Worm (Caenorhabditis elegans): Measurements from ENCODE around the gene F29B9.12.
"Not testable (repeated sequence)": the region's sequence is repeated elsewhere in the genome, so short reads cannot be mapped to it uniquely, and the experiment has no call there.

F29B9.12 gene

ce11 chrIV:4688221-4688620 lies 18.9 kb downstream of the F29B9.12 start, which contains the start of gene bus-4:
TSS of gene bus-4 (plus strand) at chrIV:4688269.
- TF ChIP-seq W03F9.2 (tag; optimal IDR thresholded peaks at IDR 0.05): no peak
- no peak for TF ChIP-seq him-1 (tag; optimal IDR thresholded peaks at IDR 0.05)
- no peak for TF ChIP-seq dao-5 (tag; optimal IDR thresholded peaks at IDR 0.05)

ce11 chrIV:4692463-4692862 lies 23.1 kb downstream of the F29B9.12 start, which contains the start of gene spe-51:
TSS of gene spe-51 (plus strand) at chrIV:4692763.
- TF ChIP-seq him-1 (tag; optimal IDR thresholded peaks at IDR 0.05) (no peak), W03F9.2 (tag; optimal IDR thresholded peaks at IDR 0.05) (no peak), dao-5 (tag; optimal IDR thresholded peaks at IDR 0.05) (no peak)

ce11 chrIV:4703911-4704310 lies 34.6 kb downstream of the F29B9.12 start, which contains the start of gene ogdh-1:
TSS of gene ogdh-1 (minus strand) at chrIV:4704011.
- no peak for TF ChIP-seq dao-5 (tag; optimal IDR thresholded peaks at IDR 0.05)
- TF ChIP-seq W03F9.2 (tag; optimal IDR thresholded peaks at IDR 0.05): no peak
- TF ChIP-seq him-1 (tag; optimal IDR thresholded peaks at IDR 0.05): no peak

DNA sequence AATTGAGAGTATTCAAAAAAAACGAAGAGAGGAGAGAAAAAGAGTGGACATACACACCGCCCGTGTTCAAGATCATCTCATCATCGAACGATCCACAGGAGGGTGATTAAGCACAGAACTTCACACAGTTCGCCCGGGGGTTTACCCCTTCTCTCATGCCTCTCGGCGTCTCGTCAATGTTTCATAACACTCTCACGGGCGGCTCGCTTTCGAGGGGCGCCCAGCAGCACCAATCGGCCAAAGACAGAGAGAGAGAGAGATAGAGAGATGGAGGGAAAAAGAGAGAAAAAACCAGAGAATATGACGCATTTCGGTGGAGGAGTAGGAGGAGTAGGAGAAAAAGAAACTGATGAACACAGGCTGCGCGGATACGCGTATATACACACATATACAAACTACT lies 35.8 kb downstream of the F29B9.12 start:
- TF ChIP-seq him-1 (tag; optimal IDR thresholded peaks at IDR 0.05): no peak
- no peak for TF ChIP-seq dao-5 (tag; optimal IDR thresholded peaks at IDR 0.05)
- TF ChIP-seq W03F9.2 (tag; optimal IDR thresholded peaks at IDR 0.05): peak; percentile 41

DNA sequence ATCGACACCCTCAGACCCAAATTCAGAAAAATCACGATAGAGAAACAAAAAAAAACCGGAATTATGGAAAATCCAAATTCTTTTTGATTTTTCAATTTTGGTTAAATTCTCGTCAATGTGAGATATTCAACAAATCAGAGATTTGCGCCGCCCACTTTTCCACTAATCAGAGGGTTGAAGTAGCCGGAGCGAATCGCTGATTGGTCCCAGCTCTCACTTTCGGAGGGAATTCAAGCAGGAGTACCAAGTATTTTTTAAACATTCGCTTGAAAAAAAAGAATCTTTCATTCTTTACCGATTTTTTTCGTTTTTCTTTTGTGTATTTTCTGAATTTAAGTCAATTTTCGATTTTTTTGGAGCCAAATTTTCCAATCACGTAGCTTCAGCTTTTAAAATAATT lies 36.6 kb downstream of the F29B9.12 start:
- TF ChIP-seq W03F9.2 (tag; optimal IDR thresholded peaks at IDR 0.05) (no peak), dao-5 (tag; optimal IDR thresholded peaks at IDR 0.05) (no peak), him-1 (tag; optimal IDR thresholded peaks at IDR 0.05) (no peak)

- TF ChIP-seq W03F9.2 (tag; optimal IDR thresholded peaks at IDR 0.05): no peak
- TF ChIP-seq dao-5 (tag; optimal IDR thresholded peaks at IDR 0.05): no peak
- TF ChIP-seq him-1 (tag; optimal IDR thresholded peaks at IDR 0.05): no peak
Measured at ce11 chrIV:4710459-4710858, 41.1 kb downstream of the F29B9.12 start, which contains the start of gene cif-1. TSS of gene cif-1 (minus strand) at chrIV:4710755.

- no peak for TF ChIP-seq W03F9.2 (tag; optimal IDR thresholded peaks at IDR 0.05)
- TF ChIP-seq him-1 (tag; optimal IDR thresholded peaks at IDR 0.05): no peak
- TF ChIP-seq dao-5 (tag; optimal IDR thresholded peaks at IDR 0.05): no peak
Measured at ce11 chrIV:4712376-4712775, 43.0 kb downstream of the F29B9.12 start, which contains the start of gene yars-2. TSS of gene yars-2 (minus strand) at chrIV:4712624.

DNA sequence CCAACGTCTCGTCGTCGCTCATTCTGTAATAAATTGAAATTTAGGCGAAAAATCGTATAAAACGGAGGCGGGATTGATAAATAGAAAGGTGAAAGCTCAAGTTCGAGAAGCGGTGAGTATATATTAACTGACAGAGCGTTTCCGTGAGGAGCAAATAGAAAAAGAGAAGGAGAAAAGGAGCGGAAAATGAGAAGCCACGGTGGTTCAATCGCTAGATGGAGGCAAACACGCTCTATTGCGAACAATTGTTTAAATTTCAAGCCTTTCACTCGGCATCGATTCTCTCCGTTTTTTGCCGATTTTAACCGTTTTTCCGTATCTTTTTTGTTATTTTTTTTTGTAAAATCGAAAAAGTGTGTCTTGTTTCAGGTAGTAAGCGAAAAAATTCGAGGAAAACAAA lies 46.4 kb downstream of the F29B9.12 start, which contains the start of gene miro-1:
Gene miro-1 (minus strand): TSS at position 23 of the 400 bp plus-strand sequence.
- not testable (repeated sequence) for TF ChIP-seq W03F9.2, him-1, dao-5 (tag; optimal IDR thresholded peaks at IDR 0.05)

Data from whole organism, L4/young adult.